Worm (Caenorhabditis elegans) whole organism, late embryonic: ENCODE measurements around the gene C01G10.1.

Experiments used
- C38D4.7 ChIP-seq: fragments of 200-800 bp; sonication (Bioruptor generic); optimal IDR thresholded peaks from 2 replicates; lab custom pipeline; 2018; ENCODE audit warnings: mild to moderate bottlenecking, missing genetic modification characterization, moderate library complexity, missing compliant biosample characterization
- ceh-18 ChIP-seq: sonication (generic microtip); optimal IDR thresholded peaks from 2 replicates; lab custom pipeline; 2016; ENCODE audit warnings: missing genetic modification characterization, missing compliant biosample characterization
- elt-2 ChIP-seq: sonication (generic microtip); optimal IDR thresholded peaks from 2 replicates; lab custom pipeline; 2016; ENCODE audit warnings: missing genetic modification reagents, missing genetic modification characterization, missing compliant biosample characterization
- nhr-232 ChIP-seq: sonication (generic microtip); optimal IDR thresholded peaks from 2 replicates; lab custom pipeline; 2016; ENCODE audit warnings: missing genetic modification characterization, missing compliant biosample characterization
- pha-4 ChIP-seq: fragments of 150-350 bp; optimal IDR thresholded peaks from 2 replicates; lab custom pipeline; 2018; ENCODE audit warnings: missing biosample characterization, missing genetic modification reagents, missing genetic modification characterization
- tbx-7 ChIP-seq: sonication (generic microtip); optimal IDR thresholded peaks from 2 replicates; lab custom pipeline; 2016; ENCODE audit warnings: missing genotype, missing genetic modification characterization, missing compliant biosample characterization

DNA sequence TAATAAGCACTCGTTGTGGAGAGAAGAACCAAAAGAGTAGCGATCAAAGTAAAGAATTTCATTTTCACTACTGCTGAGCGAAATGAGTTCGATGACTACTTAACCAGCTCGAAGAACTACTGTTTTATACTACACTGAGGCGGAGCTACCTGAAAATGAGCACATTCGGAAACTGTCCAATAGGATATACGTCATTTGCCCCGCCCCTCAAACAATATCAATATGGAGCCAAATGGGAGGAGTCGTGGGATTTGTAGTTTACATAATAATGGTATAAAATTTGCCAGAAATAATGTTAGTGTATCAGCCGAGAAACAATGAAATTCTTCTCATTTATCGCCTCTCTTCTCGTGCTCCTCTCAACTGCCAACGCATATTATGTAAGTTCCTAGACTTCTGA, 10.1 kb upstream of the C01G10.1 start, which contains the start of the genes C01G10.5 and C01G10.4:
- no peak for TF ChIP-seq pha-4 (tag; lab: Kevin White, UChicago)
- TF ChIP-seq ceh-18 (tag; lab: Kevin White, UChicago): no peak
- no peak for TF ChIP-seq nhr-232 (tag; lab: Kevin White, UChicago)
- TF ChIP-seq tbx-7 (tag; lab: Kevin White, UChicago): no peak
- TF ChIP-seq C38D4.7 (GFP tag; lab: Kevin White, UChicago): no peak
- no peak for TF ChIP-seq elt-2 (tag; lab: Kevin White, UChicago)
